Fruit fly (Drosophila melanogaster) whole organism, embryonic: Measurements from ENCODE around the gene mRpL35.

Experiments used
- B-H1 ChIP-seq: fragments of 200-800 bp; sonication (Bioruptor generic); IDR thresholded peaks from 3 replicates; pipeline ENCODE4 v1.3.6; 2022; ENCODE audit warnings: missing biosample characterization, missing genetic modification characterization
- CG11247 ChIP-seq: fragments of 200-800 bp; sonication (Bioruptor generic); IDR thresholded peaks from 2 replicates; pipeline ENCODE4 v1.3.6; 2022; ENCODE audit warnings: missing biosample characterization, missing genetic modification characterization
- CG12071 ChIP-seq: fragments of 200-800 bp; sonication (Bioruptor generic); optimal IDR thresholded peaks from 3 replicates; lab custom pipeline; 2018; ENCODE audit warnings: missing biosample characterization, mild to moderate bottlenecking, missing genetic modification characterization
- CG12219 ChIP-seq: fragments of 200-800 bp; sonication (Bioruptor generic); optimal IDR thresholded peaks from 3 replicates; lab custom pipeline; 2018; ENCODE audit warnings: missing biosample characterization, mild to moderate bottlenecking, missing genetic modification characterization
- CG13287 ChIP-seq: fragments of 200-800 bp; sonication (Bioruptor generic); IDR thresholded peaks from 2 replicates; pipeline ENCODE4 v1.3.6; 2022; ENCODE audit warnings: missing biosample characterization, missing genetic modification characterization; ENCODE audit not compliant: partially characterized antibody
- CG13624 ChIP-seq: fragments of 200-800 bp; sonication (Bioruptor generic); optimal IDR thresholded peaks from 2 replicates; lab custom pipeline; 2016; ENCODE audit warnings: missing biosample characterization, missing genetic modification characterization
- CG14710 ChIP-seq: fragments of 200-800 bp; sonication (Bioruptor generic); optimal IDR thresholded peaks from 3 replicates; lab custom pipeline; 2019; ENCODE audit warnings: missing biosample characterization, mild to moderate bottlenecking, missing genetic modification characterization, moderate library complexity
- CG15514 ChIP-seq: fragments of 200-800 bp; sonication (Bioruptor generic); optimal IDR thresholded peaks from 3 replicates; lab custom pipeline; 2017; ENCODE audit warnings: missing biosample characterization, missing genetic modification characterization, mild to moderate bottlenecking, moderate library complexity, missing genetic modification reagents
- CG16815 ChIP-seq: fragments of 200-800 bp; sonication (Bioruptor generic); optimal IDR thresholded peaks from 3 replicates; lab custom pipeline; 2017; ENCODE audit warnings: missing biosample characterization, mild to moderate bottlenecking, missing genetic modification characterization
- CG18011 ChIP-seq: fragments of 200-800 bp; sonication (Bioruptor generic); optimal IDR thresholded peaks from 2 replicates; lab custom pipeline; 2017; ENCODE audit warnings: missing biosample characterization, missing genetic modification characterization, mild to moderate bottlenecking, moderate library complexity, missing genotype
- CG34224 ChIP-seq: fragments of 200-800 bp; sonication (Bioruptor generic); IDR thresholded peaks from 3 replicates; pipeline ENCODE4 v1.3.6; 2022; ENCODE audit warnings: missing biosample characterization, missing genetic modification characterization; ENCODE audit not compliant: partially characterized antibody
- CG3838 ChIP-seq: fragments of 200-800 bp; sonication (Bioruptor generic); optimal IDR thresholded peaks from 3 replicates; lab custom pipeline; 2016; ENCODE audit warnings: missing biosample characterization, missing genetic modification characterization
- CG4424 ChIP-seq: fragments of 200-800 bp; sonication (Bioruptor generic); optimal IDR thresholded peaks from 3 replicates; lab custom pipeline; 2016; ENCODE audit warnings: missing biosample characterization, missing genetic modification characterization
- CG8359 ChIP-seq: fragments of 200-800 bp; sonication (Bioruptor generic); optimal IDR thresholded peaks from 2 replicates; lab custom pipeline; 2017; ENCODE audit warnings: missing biosample characterization, mild to moderate bottlenecking, missing genetic modification characterization, borderline replicate concordance
- CG8765 ChIP-seq: fragments of 200-800 bp; sonication (Bioruptor generic); IDR thresholded peaks from 2 replicates; pipeline ENCODE4 v1.3.6; 2022; ENCODE audit warnings: missing biosample characterization, missing genetic modification characterization
- CG9817 ChIP-seq: fragments of 200-800 bp; sonication (Bioruptor generic); optimal IDR thresholded peaks from 2 replicates; lab custom pipeline; 2018; ENCODE audit warnings: missing biosample characterization, mild to moderate bottlenecking, missing genetic modification characterization, moderate library complexity
- CTCF ChIP-seq: fragments of 200-800 bp; sonication (Bioruptor generic); optimal IDR thresholded peaks from 2 replicates; lab custom pipeline; 2017; ENCODE audit warnings: missing biosample characterization, mild to moderate bottlenecking, missing genetic modification characterization, moderate library complexity
- Drgx ChIP-seq: fragments of 200-800 bp; sonication (Bioruptor generic); IDR thresholded peaks from 2 replicates; pipeline ENCODE4 v1.3.6; 2022; ENCODE audit warnings: missing biosample characterization, missing genetic modification characterization
- HLH3B ChIP-seq: fragments of 200-800 bp; sonication (Bioruptor generic); IDR thresholded peaks from 2 replicates; pipeline ENCODE4 v1.3.6; 2022; ENCODE audit warnings: missing biosample characterization, missing genetic modification characterization
- Hr51 ChIP-seq, 2 experiments: fragments of 200-800 bp; sonication (Bioruptor generic); optimal IDR thresholded peaks; 2 replicates in 1 of 2; 3 replicates in 1 of 2; lab custom pipeline; 2016 to 2018; ENCODE audit warnings: missing biosample characterization in 2 of 2, missing genetic modification characterization in 2 of 2, mild to moderate bottlenecking in 1 of 2, moderate library complexity in 1 of 2
- Hr78 ChIP-seq, 2 experiments: fragments of 200-800 bp in 1 of 2; fragments of >200 bp in 1 of 2; sonication (Bioruptor generic) in 1 of 2; optimal IDR thresholded peaks; 2 replicates each; lab custom pipeline; 2017 to 2019; ENCODE audit warnings: missing biosample characterization in 2 of 2, missing genetic modification characterization in 2 of 2, mild to moderate bottlenecking in 1 of 2, moderate library complexity in 1 of 2
- MBD-R2 ChIP-seq: fragments of 200-800 bp; sonication (Bioruptor generic); IDR thresholded peaks from 2 replicates; pipeline ENCODE4 v1.3.6; 2022; ENCODE audit warnings: missing biosample characterization, missing genetic modification characterization
- Pdp1 ChIP-seq, 2 experiments: fragments of 200-800 bp; sonication (Bioruptor generic); optimal IDR thresholded peaks; 3 replicates each; lab custom pipeline; 2016; ENCODE audit warnings: missing biosample characterization in 2 of 2, missing genetic modification characterization in 2 of 2, mild to moderate bottlenecking in 1 of 2, moderate library complexity in 1 of 2
- Rx ChIP-seq: fragments of 200-800 bp; sonication (Bioruptor generic); IDR thresholded peaks from 2 replicates; pipeline ENCODE4 v1.3.6; 2022; ENCODE audit warnings: missing biosample characterization, missing genetic modification characterization
- YL-1 ChIP-seq: fragments of 200-800 bp; sonication (Bioruptor generic); optimal IDR thresholded peaks from 3 replicates; lab custom pipeline; 2017; ENCODE audit warnings: missing biosample characterization, mild to moderate bottlenecking, missing genetic modification characterization
- al ChIP-seq: fragments of 200-800 bp; sonication (Bioruptor generic); IDR thresholded peaks from 2 replicates; pipeline ENCODE4 v1.3.6; 2022; ENCODE audit warnings: missing biosample characterization, missing genetic modification characterization
- amos ChIP-seq: fragments of 200-800 bp; sonication (Bioruptor generic); IDR thresholded peaks from 2 replicates; pipeline ENCODE4 v1.3.6; 2022; ENCODE audit warnings: missing biosample characterization, missing genetic modification characterization; ENCODE audit not compliant: partially characterized antibody
- ase ChIP-seq: fragments of 200-800 bp; sonication (Bioruptor generic); IDR thresholded peaks from 3 replicates; pipeline ENCODE4 v1.3.6; 2022; ENCODE audit warnings: missing biosample characterization, missing genetic modification characterization
- cato ChIP-seq: fragments of 200-800 bp; sonication (Bioruptor generic); optimal IDR thresholded peaks from 2 replicates; lab custom pipeline; 2016; ENCODE audit warnings: missing biosample characterization, missing genetic modification characterization, borderline replicate concordance
- dmrt99B ChIP-seq: fragments of 200-800 bp; sonication (Bioruptor generic); optimal IDR thresholded peaks from 2 replicates; lab custom pipeline; 2018; ENCODE audit warnings: missing biosample characterization, mild to moderate bottlenecking, missing genetic modification characterization, moderate library complexity
- esg ChIP-seq: fragments of 200-800 bp; sonication (Bioruptor generic); conservative IDR thresholded peaks from 2 replicates; pipeline ENCODE4 v1.3.6; 2022; ENCODE audit warnings: missing biosample characterization, missing genetic modification characterization
- gsb ChIP-seq: fragments of 200-800 bp; sonication (Bioruptor generic); IDR thresholded peaks from 2 replicates; pipeline ENCODE4 v1.3.6; 2022; ENCODE audit warnings: missing biosample characterization, missing genetic modification characterization
- lmd ChIP-seq: fragments of 200-800 bp; sonication (Bioruptor generic); IDR thresholded peaks from 2 replicates; pipeline ENCODE4 v1.3.6; 2022; ENCODE audit warnings: missing biosample characterization, missing genetic modification characterization
- org-1 ChIP-seq: fragments of 200-800 bp; sonication (Bioruptor generic); optimal IDR thresholded peaks from 2 replicates; lab custom pipeline; 2017; ENCODE audit warnings: missing biosample characterization, missing genetic modification characterization
- pb ChIP-seq: fragments of 200-800 bp; sonication (Bioruptor generic); optimal IDR thresholded peaks from 3 replicates; lab custom pipeline; 2016; ENCODE audit warnings: missing biosample characterization, missing genetic modification characterization
- pnt ChIP-seq: fragments of 200-800 bp; sonication (Bioruptor generic); optimal IDR thresholded peaks from 3 replicates; lab custom pipeline; 2016; ENCODE audit warnings: missing biosample characterization, missing genetic modification characterization
- psq ChIP-seq: fragments of 200-800 bp; sonication (Bioruptor generic); optimal IDR thresholded peaks from 2 replicates; lab custom pipeline; 2017; ENCODE audit warnings: missing biosample characterization, missing genetic modification characterization
- pzg ChIP-seq: fragments of 200-800 bp; sonication (Bioruptor generic); optimal IDR thresholded peaks from 3 replicates; lab custom pipeline; 2018; ENCODE audit warnings: missing biosample characterization, mild to moderate bottlenecking, missing genetic modification characterization, moderate library complexity
- sc ChIP-seq, 3 experiments: fragments of >200 bp in 2 of 3; fragments of 200-800 bp in 1 of 3; sonication (Bioruptor generic) in 1 of 3; optimal IDR thresholded peaks; 2 replicates in 2 of 3; 3 replicates in 1 of 3; lab custom pipeline; 2017; ENCODE audit warnings: mild to moderate bottlenecking in 1 of 3, missing biosample characterization in 1 of 3, missing genetic modification characterization in 1 of 3, missing genetic modification reagents in 1 of 3
- tgo ChIP-seq: fragments of 200-800 bp; sonication (Bioruptor generic); IDR thresholded peaks from 3 replicates; pipeline ENCODE4 v1.3.6; 2022; ENCODE audit warnings: missing biosample characterization, missing genetic modification characterization
- trh ChIP-seq: fragments of 200-800 bp; sonication (Bioruptor generic); optimal IDR thresholded peaks from 2 replicates; lab custom pipeline; 2016; ENCODE audit warnings: missing biosample characterization, missing genetic modification characterization
- vnd ChIP-seq: fragments of 200-800 bp; sonication (Bioruptor generic); IDR thresholded peaks from 3 replicates; pipeline ENCODE4 v1.3.6; 2022; ENCODE audit warnings: missing biosample characterization, missing genetic modification characterization; ENCODE audit not compliant: partially characterized antibody
- wdn ChIP-seq: fragments of 200-800 bp; sonication (Bioruptor generic); IDR thresholded peaks from 2 replicates; pipeline ENCODE4 v1.3.6; 2022; ENCODE audit warnings: missing biosample characterization, missing genetic modification characterization
- wor ChIP-seq: fragments of 200-800 bp; sonication (Bioruptor generic); IDR thresholded peaks from 2 replicates; pipeline ENCODE4 v1.3.6; 2022; ENCODE audit warnings: missing biosample characterization, missing genetic modification characterization
- z ChIP-seq: fragments of 200-800 bp; sonication (Bioruptor generic); IDR thresholded peaks from 3 replicates; pipeline ENCODE4 v1.3.6; 2022; ENCODE audit warnings: missing biosample characterization, missing genetic modification characterization
- zfh1 ChIP-seq: fragments of 200-800 bp; sonication (Bioruptor generic); IDR thresholded peaks from 3 replicates; pipeline ENCODE4 v1.3.6; 2022; ENCODE audit warnings: missing biosample characterization, missing genetic modification characterization

mRpL35 gene

dm6 chr3R:22026922-22027742, 3.8 kb downstream of the mRpL35 start, which contains the start of the genes Cchl and ND-42 (continued):
- TF ChIP-seq CG34224 (GFP tag; lab: Robert Waterston, UW) (peak; percentile 59; the same call in 2 of the 3 replicates), B-H1 (GFP tag; lab: Robert Waterston, UW) (peak; percentile 37; the same call in 2 of the 3 replicates), dmrt99B (tag; lab: Kevin White, UChicago) (no peak), ase (GFP tag; lab: Robert Waterston, UW) (peak; percentile 52; the same call in 1 of the 3 replicates), gsb (GFP tag; lab: Robert Waterston, UW) (0 out of 2 replicates have a peak, but pooled peaks have one; percentile 46), vnd (GFP tag; lab: Robert Waterston, UW) (0 out of 3 replicates have a peak, but pooled peaks have one; percentile 44)

- TF ChIP-seq CG9817 (no peak), CG18011 (no peak), CG34224 (GFP tag; lab: Robert Waterston, UW) (0 out of 3 replicates have a peak, but pooled peaks have one; percentile 7), sc (optimal IDR thresholded peaks at IDR 0.05; lab: Kevin White, UChicago) (no peak), sc (GFP tag; optimal IDR thresholded peaks at IDR 0.05; lab: Kevin White, UChicago) (no peak), tgo (no peak), CG12071 (GFP tag; lab: Kevin White, UChicago) (no peak), amos (no peak), CG11247 (GFP tag; lab: Robert Waterston, UW) (no peak), CG13624 (GFP tag; lab: Kevin White, UChicago) (no peak), trh (GFP tag; lab: Kevin White, UChicago) (no peak), CG13287 (GFP tag; lab: Robert Waterston, UW) (0 out of 2 replicates have a peak, but pooled peaks have one; percentile 2), MBD-R2 (GFP tag; lab: Robert Waterston, UW) (no peak; the same call in 1 of the 2 replicates), wdn (no peak), cato (GFP tag; lab: Kevin White, UChicago) (no peak), esg (no peak), org-1 (GFP tag; lab: Kevin White, UChicago) (no peak), wor (no peak), YL-1 (GFP tag; lab: Kevin White, UChicago) (peak; percentile 26), CTCF (no peak), CG4424 (GFP tag; lab: Kevin White, UChicago) (no peak), CG3838 (GFP tag; lab: Kevin White, UChicago) (no peak), CG14710 (tag; lab: Kevin White, UChicago) (peak; percentile 3), Hr51 (GFP tag; optimal IDR thresholded peaks at IDR 0.05; lab: Kevin White, UChicago) (no peak), CG15514 (GFP tag; lab: Kevin White, UChicago) (no peak), Pdp1 (GFP tag; optimal IDR thresholded peaks at IDR 0.05; lab: Kevin White, UChicago) (peak in 1 of 2 experiments; percentile 97), al (no peak), Rx (no peak), Drgx (GFP tag; lab: Robert Waterston, UW) (no peak), CG8765 (GFP tag; lab: Robert Waterston, UW) (no peak), pnt (GFP tag; lab: Kevin White, UChicago) (no peak), CG16815 (GFP tag; lab: Kevin White, UChicago) (no peak), pb (GFP tag; lab: Kevin White, UChicago) (no peak), B-H1 (GFP tag; lab: Robert Waterston, UW) (no peak), psq (no peak), Hr78 (GFP tag; optimal IDR thresholded peaks at IDR 0.05; lab: Kevin White, UChicago) (no peak), ase (GFP tag; lab: Robert Waterston, UW) (no peak), z (GFP tag; lab: Robert Waterston, UW) (no peak), CG8359 (GFP tag; lab: Kevin White, UChicago) (no peak), lmd (no peak), CG12219 (GFP tag; lab: Kevin White, UChicago) (no peak), HLH3B (GFP tag; lab: Robert Waterston, UW) (no peak), pzg (GFP tag; lab: Kevin White, UChicago) (no peak), zfh1 (GFP tag; lab: Robert Waterston, UW) (no peak)
Measured at dm6 chr3R:22027743-22028099, 4.4 kb downstream of the mRpL35 start.
